Worm (Caenorhabditis elegans): Measurements from ENCODE around the gene spt-5.

ce11 chrIV:12033985-12034384, 17.3 kb upstream of the spt-5 start, which contains the start of gene sqst-1:
- TF ChIP-seq unc-62 (GFP tag; optimal IDR thresholded peaks at IDR 0.05) (no peak), nhr-11 (tag; optimal IDR thresholded peaks at IDR 0.05) (no peak), nhr-237 (tag; optimal IDR thresholded peaks at IDR 0.05) (no peak), snpc-4 (tag; optimal IDR thresholded peaks at IDR 0.05) (no peak)
